Fruit fly (Drosophila melanogaster) S2 (cell line): ENCODE measurements around the gene mora.

Experiments used
- CG8478 ChIP-seq: fragments of >200 bp; optimal IDR thresholded peaks from 2 replicates; lab custom pipeline; 2018
- CTCF ChIP-seq, 2 experiments: fragments of >200 bp; optimal IDR thresholded peaks; 2 replicates each; lab custom pipeline; 2018

DNA sequence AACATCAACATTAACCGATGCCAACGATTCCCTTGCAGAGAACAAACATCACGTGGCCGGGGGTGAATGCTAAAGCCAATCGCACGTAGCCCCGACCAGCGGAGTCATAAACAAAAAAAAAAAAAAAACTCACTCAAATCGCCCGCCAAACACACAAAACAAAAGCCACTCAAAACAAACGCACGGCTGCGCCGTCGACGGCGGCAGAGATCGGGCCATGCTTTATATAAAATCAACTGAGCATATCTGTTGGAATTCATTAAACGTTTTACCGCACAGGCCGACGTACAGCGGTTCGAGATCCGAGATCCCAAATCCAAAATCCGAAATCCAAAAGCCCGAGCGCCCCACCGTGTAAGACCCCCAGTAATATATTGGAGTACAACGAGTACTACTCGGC, 13.8 kb upstream of the mora start, which contains the start of gene CG13606:
- TF ChIP-seq CG8478 = no peak
- TF ChIP-seq CTCF (optimal IDR thresholded peaks at IDR 0.05; lab: Kevin White, UChicago) = no peak
